Fruit fly (Drosophila melanogaster): ENCODE data around the gene cDIP.

cDIP gene

dm6 chr3R:21133951-21134350, 26.9 kb downstream of the cDIP start, which contains the start of gene Usp8 (continued):
- TF ChIP-seq CG17359 (tag; optimal IDR thresholded peaks at IDR 0.05) = no peak
- no peak for TF ChIP-seq pnt (GFP tag; optimal IDR thresholded peaks at IDR 0.05)
- TF ChIP-seq CG18619 (GFP tag; optimal IDR thresholded peaks at IDR 0.05) = peak; percentile 8
- TF ChIP-seq CG7928 (GFP tag; optimal IDR thresholded peaks at IDR 0.05) = no peak
- peak; percentile 68 for TF ChIP-seq phol (tag; optimal IDR thresholded peaks at IDR 0.05)
- TF ChIP-seq salm (tag; optimal IDR thresholded peaks at IDR 0.05) = no peak
- TF ChIP-seq ftz-f1 (GFP tag; optimal IDR thresholded peaks at IDR 0.05) = no peak
- TF ChIP-seq grau (tag; optimal IDR thresholded peaks at IDR 0.05) = peak; percentile 55
- peak; percentile 61 for TF ChIP-seq CG14710 (tag; optimal IDR thresholded peaks at IDR 0.05)
- peak; percentile 62 for TF ChIP-seq CG13775 (GFP tag; optimal IDR thresholded peaks at IDR 0.05)
- TF ChIP-seq CTCF (GFP tag; optimal IDR thresholded peaks at IDR 0.05) = peak; percentile 9
- TF ChIP-seq CG3995 (GFP tag; optimal IDR thresholded peaks at IDR 0.05) = no peak
- no peak for TF ChIP-seq ind (GFP tag; optimal IDR thresholded peaks at IDR 0.05)
- TF ChIP-seq zen (tag; optimal IDR thresholded peaks at IDR 0.05) = peak; percentile 26
- TF ChIP-seq CG1603 (tag; optimal IDR thresholded peaks at IDR 0.05) = peak; percentile 44
- 0 out of 3 replicates have a peak, but pooled peaks have one; percentile 40 for TF ChIP-seq dysf (GFP tag; IDR thresholded peaks at IDR 0.05)
- TF ChIP-seq CG18764 (GFP tag; optimal IDR thresholded peaks at IDR 0.05) = peak; percentile 39
- TF ChIP-seq trem (tag; optimal IDR thresholded peaks at IDR 0.05) = peak; percentile 38
- no peak for TF ChIP-seq CG10462 (GFP tag; optimal IDR thresholded peaks at IDR 0.05)
- TF ChIP-seq Hey (tag; optimal IDR thresholded peaks at IDR 0.05) = no peak
- peak; percentile 2 for TF ChIP-seq twi (tag; optimal IDR thresholded peaks at IDR 0.05)
- TF ChIP-seq CG7556 (GFP tag; optimal IDR thresholded peaks at IDR 0.05) = peak; percentile 43
- peak; percentile 54 for TF ChIP-seq Nf-YC (tag; optimal IDR thresholded peaks at IDR 0.05)
- peak; percentile 60 for TF ChIP-seq CG18262 (tag; optimal IDR thresholded peaks at IDR 0.05)
- TF ChIP-seq HHEX (GFP tag; optimal IDR thresholded peaks at IDR 0.05) = no peak
- TF ChIP-seq Med (GFP tag) = peak; percentile 33
- TF ChIP-seq CG10979 (tag; optimal IDR thresholded peaks at IDR 0.05) = peak; percentile 39
- TF ChIP-seq slbo (GFP tag; IDR thresholded peaks at IDR 0.05) = peak; percentile 39; the same call in 1 of the 2 replicates
- 0 out of 2 replicates have a peak, but pooled peaks have one; percentile 25 for TF ChIP-seq CG3847 (GFP tag; IDR thresholded peaks at IDR 0.05)
- no peak for TF ChIP-seq Camta (GFP tag; optimal IDR thresholded peaks at IDR 0.05)
- TF ChIP-seq CG2120 (GFP tag; optimal IDR thresholded peaks at IDR 0.05) = peak; percentile 33
- TF ChIP-seq CG15479 (GFP tag; optimal IDR thresholded peaks at IDR 0.05) = peak; percentile 71
- no peak for TF ChIP-seq CG8359 (GFP tag; optimal IDR thresholded peaks at IDR 0.05; ENCODE audit: borderline replicate concordance)
- TF ChIP-seq ham (GFP tag; IDR thresholded peaks at IDR 0.05) = no peak
- TF ChIP-seq lilli (GFP tag; optimal IDR thresholded peaks at IDR 0.05) = peak; percentile 18
- TF ChIP-seq CG2199 (GFP tag; IDR thresholded peaks at IDR 0.05) = no peak
- 0 out of 2 replicates have a peak, but pooled peaks have one; percentile 7 for TF ChIP-seq CG6689 (GFP tag; IDR thresholded peaks at IDR 0.05)
- peak; percentile 23 for TF ChIP-seq CG17829 (tag; optimal IDR thresholded peaks at IDR 0.05)
- TF ChIP-seq CG1832 (GFP tag; optimal IDR thresholded peaks at IDR 0.05) = no peak
- TF ChIP-seq CG12299 (tag; optimal IDR thresholded peaks at IDR 0.05) = no peak
- peak; percentile 62 for TF ChIP-seq CG13424 (tag; optimal IDR thresholded peaks at IDR 0.05)
- peak in 1 of 2 experiments; percentile 26 for TF ChIP-seq insv (GFP tag; optimal IDR thresholded peaks at IDR 0.05)
- TF ChIP-seq Dek (tag; optimal IDR thresholded peaks at IDR 0.05) = peak; percentile 45
- no peak for TF ChIP-seq danr (GFP tag; IDR thresholded peaks at IDR 0.05)
- 0 out of 3 replicates have a peak, but pooled peaks have one; percentile 10 for TF ChIP-seq ase (GFP tag; IDR thresholded peaks at IDR 0.05)
- TF ChIP-seq gfzf (GFP tag; optimal IDR thresholded peaks at IDR 0.05) = no peak
- no peak for TF ChIP-seq chm (GFP tag; IDR thresholded peaks at IDR 0.05)
- no peak for TF ChIP-seq CG6272 (GFP tag; IDR thresholded peaks at IDR 0.05)
- TF ChIP-seq CG10654 (GFP tag; optimal IDR thresholded peaks at IDR 0.05) = peak; percentile 15
- no peak for TF ChIP-seq Atf-2 (GFP tag; optimal IDR thresholded peaks at IDR 0.05)
- no peak for TF ChIP-seq Hand (GFP tag; optimal IDR thresholded peaks at IDR 0.05)
- no peak for TF ChIP-seq CG6765 (GFP tag; optimal IDR thresholded peaks at IDR 0.05)

All from whole organism, embryonic.